Fruit fly (Drosophila melanogaster): ENCODE results near the gene DIP-zeta.

DNA sequence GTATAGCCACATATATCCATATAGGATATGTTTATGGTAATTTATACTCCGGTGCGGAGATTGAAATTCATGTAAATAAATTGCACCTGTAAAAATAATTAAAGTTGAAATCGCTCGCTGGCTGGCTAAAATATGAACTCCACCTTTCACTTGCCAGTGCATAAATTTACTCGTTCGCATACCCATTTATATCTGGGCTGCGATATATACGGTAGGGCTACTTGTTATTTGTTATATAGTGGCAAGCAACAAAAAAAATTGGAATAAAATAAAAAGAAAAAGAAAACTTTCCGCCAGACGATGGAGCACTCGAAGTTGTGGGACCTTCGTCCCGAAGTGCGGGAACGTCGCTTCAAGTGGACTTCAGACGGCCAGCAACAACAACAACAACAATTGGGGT lies 12.8 kb upstream of the DIP-zeta start, which contains the start of gene Toll-4:
- TF ChIP-seq cnc (optimal IDR thresholded peaks at IDR 0.05) = no peak
- TF ChIP-seq Mnt (GFP tag; optimal IDR thresholded peaks at IDR 0.05) = no peak
